Worm (Caenorhabditis elegans) whole organism, L4 larva: Measurements from ENCODE around the gene srh-39.

Experiments
- mxl-3 ChIP-seq: fragments of 200-800 bp; sonication (Bioruptor generic); optimal IDR thresholded peaks from 2 replicates; lab custom pipeline; 2018; ENCODE audit warnings: mild to moderate bottlenecking, missing genetic modification characterization, missing compliant biosample characterization
- nhr-76 ChIP-seq: fragments of 150-350 bp; optimal IDR thresholded peaks from 2 replicates; lab custom pipeline; 2014; ENCODE audit warnings: missing biosample characterization, missing genetic modification characterization

DNA sequence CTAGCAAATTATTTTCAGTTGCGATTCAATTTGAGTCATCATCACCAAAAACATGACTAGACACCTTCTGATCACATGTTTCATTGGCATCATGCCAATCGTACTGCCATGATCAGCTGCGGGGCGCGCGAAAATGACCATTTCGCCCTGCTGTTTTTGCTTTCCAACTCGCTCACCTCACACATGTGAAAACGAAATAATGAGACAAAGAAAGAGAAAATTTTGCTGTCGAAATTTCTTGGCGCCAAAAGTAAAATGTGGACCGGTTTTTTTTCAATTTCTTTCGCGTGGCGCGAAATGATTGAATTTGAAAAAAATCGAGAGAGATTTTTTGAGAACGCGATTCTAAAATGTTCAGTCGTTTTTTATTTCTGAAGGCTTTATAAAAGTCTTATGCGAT is 41.5 kb upstream of the srh-39 start:
- TF ChIP-seq mxl-3 (GFP tag; lab: Kevin White, UChicago) (peak; percentile 11), nhr-76 (tag; lab: Kevin White, UChicago) (no peak)
